Worm (Caenorhabditis elegans) whole organism, young adult: Measurements from ENCODE around the gene cth-1.

Experiments used
- B0336.3 ChIP-seq: fragments of 200-800 bp; sonication (Bioruptor generic); IDR thresholded peaks from 2 replicates; pipeline ENCODE4 v1.3.6; 2022; ENCODE audit warnings: missing genetic modification characterization, missing compliant biosample characterization
- F22D6.2 ChIP-seq: sonication (generic microtip); optimal IDR thresholded peaks from 2 replicates; lab custom pipeline; 2016; ENCODE audit warnings: mild to moderate bottlenecking, missing genetic modification characterization, missing compliant biosample characterization
- F37B4.10 ChIP-seq: fragments of 200-800 bp; sonication (Bioruptor generic); IDR thresholded peaks from 2 replicates; pipeline ENCODE4 v1.3.6; 2022; ENCODE audit warnings: missing genetic modification characterization, missing compliant biosample characterization
- T07F8.4 ChIP-seq: sonication (generic microtip); optimal IDR thresholded peaks from 2 replicates; lab custom pipeline; 2016; ENCODE audit warnings: mild to moderate bottlenecking, missing genetic modification characterization, moderate library complexity, missing compliant biosample characterization
- Y56A3A.18 ChIP-seq: fragments of 200-800 bp; sonication (Bioruptor generic); IDR thresholded peaks from 2 replicates; pipeline ENCODE4 v1.3.6; 2022; ENCODE audit warnings: missing genetic modification reagents, missing genetic modification characterization, missing compliant biosample characterization
- Y79H2A.3 ChIP-seq: fragments of 200-800 bp; sonication (Bioruptor generic); conservative IDR thresholded peaks from 2 replicates; pipeline ENCODE4 v1.3.6; 2022; ENCODE audit warnings: missing genetic modification reagents, missing genetic modification characterization, missing compliant biosample characterization
- aptf-3 ChIP-seq: fragments of 200-800 bp; sonication (Bioruptor generic); IDR thresholded peaks from 2 replicates; pipeline ENCODE4 v1.3.6; 2022; ENCODE audit warnings: missing genetic modification characterization, missing compliant biosample characterization
- cebp-1 ChIP-seq, 2 experiments: fragments of 200-800 bp in 1 of 2; sonication (Bioruptor generic) in 1 of 2; sonication (generic microtip) in 1 of 2; IDR thresholded peaks in 1 of 2; optimal IDR thresholded peaks in 1 of 2; 2 replicates each; pipeline versions ENCODE4 v1.3.6 to Lab custom; 2017 to 2022; ENCODE audit warnings: missing compliant biosample characterization in 2 of 2, missing genetic modification characterization in 2 of 2, mild to moderate bottlenecking in 1 of 2, missing genetic modification reagents in 1 of 2, moderate library complexity in 1 of 2
- cebp-2 ChIP-seq: fragments of 200-800 bp; sonication (Bioruptor generic); IDR thresholded peaks from 2 replicates; pipeline ENCODE4 v1.3.6; 2022; ENCODE audit warnings: missing genetic modification characterization, missing compliant biosample characterization
- ceh-100 ChIP-seq: fragments of 200-800 bp; sonication (Bioruptor generic); IDR thresholded peaks from 2 replicates; pipeline ENCODE4 v1.3.6; 2022; ENCODE audit warnings: missing genetic modification reagents, missing genetic modification characterization, missing compliant biosample characterization
- ceh-27 ChIP-seq: fragments of 200-800 bp; sonication (Bioruptor generic); optimal IDR thresholded peaks from 2 replicates; lab custom pipeline; 2018; ENCODE audit warnings: mild to moderate bottlenecking, missing genetic modification characterization, moderate library complexity, missing compliant biosample characterization
- ceh-40 ChIP-seq: fragments of 200-800 bp; sonication (Bioruptor generic); IDR thresholded peaks from 2 replicates; pipeline ENCODE4 v1.3.6; 2022; ENCODE audit warnings: missing genetic modification characterization, missing compliant biosample characterization
- fkh-3 ChIP-seq: sonication (generic microtip); optimal IDR thresholded peaks from 2 replicates; lab custom pipeline; 2016; ENCODE audit warnings: mild to moderate bottlenecking, missing genetic modification characterization, missing compliant biosample characterization
- hsf-1 ChIP-seq: fragments of 200-800 bp; sonication (Bioruptor generic); IDR thresholded peaks from 2 replicates; pipeline ENCODE4 v1.3.6; 2022; ENCODE audit warnings: missing genetic modification reagents, missing genetic modification characterization, missing compliant biosample characterization
- let-607 ChIP-seq, 2 experiments: fragments of 200-800 bp in 1 of 2; sonication (Bioruptor generic) in 1 of 2; sonication (generic microtip) in 1 of 2; optimal IDR thresholded peaks; 2 replicates each; lab custom pipeline; 2016 to 2018; ENCODE audit warnings: mild to moderate bottlenecking in 2 of 2, missing compliant biosample characterization in 2 of 2, missing genetic modification characterization in 2 of 2, moderate library complexity in 2 of 2, missing genotype in 1 of 2
- lin-26 ChIP-seq: fragments of 200-800 bp; sonication (Bioruptor generic); IDR thresholded peaks from 2 replicates; pipeline ENCODE4 v1.3.6; 2022; ENCODE audit warnings: missing genetic modification reagents, missing genetic modification characterization, missing compliant biosample characterization
- madf-10 ChIP-seq: sonication (generic microtip); optimal IDR thresholded peaks from 2 replicates; lab custom pipeline; 2016; ENCODE audit warnings: mild to moderate bottlenecking, missing genetic modification characterization, missing compliant biosample characterization
- mxl-1 ChIP-seq: sonication (generic microtip); optimal IDR thresholded peaks from 2 replicates; lab custom pipeline; 2016; ENCODE audit warnings: missing genetic modification characterization, missing compliant biosample characterization
- nfyb-1 ChIP-seq: fragments of 200-800 bp; sonication (Bioruptor generic); IDR thresholded peaks from 2 replicates; pipeline ENCODE4 v1.3.6; 2022; ENCODE audit warnings: missing genetic modification reagents, missing genetic modification characterization, missing compliant biosample characterization
- nhr-27 ChIP-seq: fragments of 200-800 bp; sonication (Bioruptor generic); optimal IDR thresholded peaks from 2 replicates; lab custom pipeline; 2018; ENCODE audit warnings: mild to moderate bottlenecking, missing genetic modification characterization, moderate library complexity, missing compliant biosample characterization
- nhr-80 ChIP-seq: sonication (generic microtip); optimal IDR thresholded peaks from 2 replicates; lab custom pipeline; 2016; ENCODE audit warnings: missing genetic modification characterization, missing compliant biosample characterization
- nhr-90 ChIP-seq: sonication (generic microtip); optimal IDR thresholded peaks from 2 replicates; lab custom pipeline; 2016; ENCODE audit warnings: missing genotype, mild to moderate bottlenecking, missing genetic modification characterization, missing compliant biosample characterization
- rpc-1 ChIP-seq, 2 experiments: fragments of 150-350 bp in 1 of 2; sonication (generic microtip) in 1 of 2; optimal IDR thresholded peaks; 2 replicates each; lab custom pipeline; 2014 to 2018; ENCODE audit warnings: missing biosample characterization in 1 of 2, missing genetic modification characterization in 1 of 2, missing genetic modification reagents in 1 of 2, missing genotype in 1 of 2
- snpc-4 ChIP-seq, 5 experiments: fragments of 150-350 bp in 1 of 5; sonication (generic microtip) in 4 of 5; optimal IDR thresholded peaks; 2 replicates each; lab custom pipeline; 2014 to 2018; ENCODE audit warnings: missing genetic modification characterization in 5 of 5, missing biosample characterization in 3 of 5, antibody characterized with exemption in 2 of 5, mild to moderate bottlenecking in 2 of 5, missing compliant biosample characterization in 2 of 5, missing genotype in 2 of 5, moderate library complexity in 2 of 5, missing genetic modification reagents in 1 of 5
- sptf-2 ChIP-seq: fragments of 200-800 bp; sonication (Bioruptor generic); optimal IDR thresholded peaks from 2 replicates; lab custom pipeline; 2018; ENCODE audit warnings: mild to moderate bottlenecking, missing genetic modification characterization, missing compliant biosample characterization
- tbx-9 ChIP-seq: sonication (generic microtip); optimal IDR thresholded peaks from 2 replicates; lab custom pipeline; 2016; ENCODE audit warnings: borderline replicate concordance, missing genetic modification characterization, inconsistent platforms, missing compliant biosample characterization

cth-1 gene

ce11 chrV:16068938-16069337, 31.5 kb upstream of the cth-1 start, which contains the start of gene cyp-35D1 (continued):
- TF ChIP-seq lin-26 (GFP tag; lab: Robert Waterston, UW): no peak
- no peak for TF ChIP-seq ceh-40 (GFP tag; lab: Robert Waterston, UW)
- TF ChIP-seq B0336.3: no peak
- TF ChIP-seq Y79H2A.3: no peak

- TF ChIP-seq madf-10 (tag; lab: Kevin White, UChicago): no peak
- peak; percentile 38 for TF ChIP-seq nhr-80
Measured at ce11 chrV:16071167-16071566, 29.3 kb upstream of the cth-1 start, which contains the start of gene nhr-176. Gene nhr-176, plus strand, starts transcription at chrV:16071325.

DNA sequence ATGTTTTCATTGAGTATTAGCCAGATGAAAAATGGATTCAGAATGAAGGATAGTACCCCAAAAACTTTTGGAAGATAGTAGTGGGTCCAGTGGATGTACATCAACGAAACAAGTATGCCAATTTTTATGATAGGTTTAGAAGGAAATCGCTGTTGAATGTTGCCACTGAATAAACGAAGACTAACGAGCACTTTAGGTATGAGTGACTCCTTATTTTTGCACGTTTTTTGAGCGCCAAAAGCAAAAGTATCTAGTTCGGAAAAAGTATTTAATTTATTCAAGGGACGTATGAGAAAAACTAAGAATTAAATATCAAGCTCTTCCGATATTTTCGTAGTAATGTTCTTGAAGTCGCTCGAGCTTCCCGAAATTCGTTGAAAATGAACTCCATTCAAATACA, 26.6 kb upstream of the cth-1 start, which contains the start of gene srj-10:
srj-10 (minus strand) TSS at position 101 of the 400 bp plus-strand sequence.
- TF ChIP-seq Y56A3A.18 (GFP tag; lab: Robert Waterston, UW): no peak
- no peak for TF ChIP-seq nhr-27
- TF ChIP-seq rpc-1 (optimal IDR thresholded peaks at IDR 0.05; lab: Kevin White, UChicago): no peak
- no peak for TF ChIP-seq rpc-1 (tag; optimal IDR thresholded peaks at IDR 0.05; lab: Kevin White, UChicago)
- no peak for TF ChIP-seq ceh-27 (GFP tag; lab: Kevin White, UChicago)
- no peak for TF ChIP-seq madf-10 (tag; lab: Kevin White, UChicago)
- no peak for TF ChIP-seq mxl-1 (tag; lab: Kevin White, UChicago)
- no peak for TF ChIP-seq nfyb-1 (GFP tag; lab: Robert Waterston, UW)
- no peak for TF ChIP-seq hsf-1 (GFP tag; lab: Robert Waterston, UW)

- TF ChIP-seq fkh-3 (tag; lab: Kevin White, UChicago) (no peak), cebp-1 (GFP tag; IDR thresholded peaks at IDR 0.05; lab: Robert Waterston, UW) (peak; percentile 32; the same call in 1 of the 2 replicates), cebp-1 (tag; optimal IDR thresholded peaks at IDR 0.05; lab: Kevin White, UChicago) (no peak), nhr-80 (peak; percentile 76)
- TF ChIP-seq, all 124 proteins: peak for 2
Measured at ce11 chrV:16075250-16075709, 25.2 kb upstream of the cth-1 start, which contains the start of the genes F14H3.12 and srj-29. Gene F14H3.12, minus strand, starts transcription at chrV:16075323. Gene srj-29, plus strand, starts transcription at chrV:16075659.

ce11 chrV:16080039-16080438, 20.4 kb upstream of the cth-1 start:
- TF ChIP-seq nhr-80: peak; percentile 34
- no peak for TF ChIP-seq T07F8.4 (tag; lab: Kevin White, UChicago)
- TF ChIP-seq, all 124 proteins: peak for 1

DNA sequence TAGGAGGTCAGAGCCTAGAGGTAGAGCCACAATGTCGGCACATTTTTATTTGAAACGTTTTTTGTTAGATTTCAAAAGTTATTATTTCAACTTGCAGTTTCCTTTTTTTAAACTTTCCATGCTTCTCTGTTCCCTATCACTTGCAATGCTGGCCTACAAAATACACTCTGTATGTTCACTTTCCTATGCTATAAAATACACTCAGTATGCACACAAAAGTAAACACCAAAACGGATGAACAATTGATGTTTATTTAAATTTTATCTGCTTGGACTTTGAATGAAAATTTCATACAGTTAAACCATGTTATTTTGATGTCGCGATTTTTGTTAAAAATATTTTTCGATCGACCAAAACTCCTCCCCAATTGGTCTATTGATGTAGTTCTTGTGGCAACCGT, 19.8 kb upstream of the cth-1 start:
- TF ChIP-seq ceh-27 (GFP tag; lab: Kevin White, UChicago) (no peak), sptf-2 (no peak), F37B4.10 (GFP tag; lab: Robert Waterston, UW) (no peak), cebp-2 (GFP tag; lab: Robert Waterston, UW) (no peak), aptf-3 (GFP tag; lab: Robert Waterston, UW) (no peak), snpc-4 (GFP tag; optimal IDR thresholded peaks at IDR 0.05; lab: Kevin White, UChicago) (no peak), snpc-4 (tag; optimal IDR thresholded peaks at IDR 0.05; lab: Kevin White, UChicago) (no peak), F22D6.2 (tag; lab: Kevin White, UChicago) (no peak)
- TF ChIP-seq, all 124 proteins: peak for 0

- TF ChIP-seq let-607 (tag; optimal IDR thresholded peaks at IDR 0.05; lab: Kevin White, UChicago): no peak
- TF ChIP-seq tbx-9 (tag; lab: Kevin White, UChicago): no peak
- TF ChIP-seq nhr-90 (tag; lab: Kevin White, UChicago): no peak
- TF ChIP-seq ceh-100 (GFP tag; lab: Robert Waterston, UW): no peak
Measured at ce11 chrV:16090685-16091084, 9.8 kb upstream of the cth-1 start, which contains the start of gene F22B8.3. Gene F22B8.3, plus strand, starts transcription at chrV:16090985.
